Worm (Caenorhabditis elegans) whole organism, L3 larva: ENCODE data around the gene ttr-3.

Source experiments
- elt-2 ChIP-seq: sonication (generic microtip); optimal IDR thresholded peaks from 2 replicates; lab custom pipeline; 2016; ENCODE audit warnings: missing genetic modification reagents, mild to moderate bottlenecking, missing genetic modification characterization, missing compliant biosample characterization
- fkh-2 ChIP-seq: fragments of 150-350 bp; optimal IDR thresholded peaks from 2 replicates; lab custom pipeline; 2014; ENCODE audit warnings: missing biosample characterization, missing genetic modification reagents, missing genetic modification characterization
- fos-1 ChIP-seq: fragments of 150-350 bp; optimal IDR thresholded peaks from 2 replicates; lab custom pipeline; 2014; ENCODE audit warnings: missing biosample characterization, missing genetic modification characterization
- lin-15B ChIP-seq: fragments of 150-350 bp; optimal IDR thresholded peaks from 2 replicates; lab custom pipeline; 2014; ENCODE audit warnings: missing biosample characterization, missing genetic modification characterization
- lin-39 ChIP-seq: fragments of 150-350 bp; optimal IDR thresholded peaks from 2 replicates; lab custom pipeline; 2018; ENCODE audit warnings: missing biosample characterization, missing genetic modification reagents, missing genetic modification characterization
- mdl-1 ChIP-seq: fragments of 150-350 bp; optimal IDR thresholded peaks from 2 replicates; lab custom pipeline; 2014; ENCODE audit warnings: missing biosample characterization, missing genetic modification characterization
- nfya-1 ChIP-seq: sonication (generic microtip); optimal IDR thresholded peaks from 2 replicates; lab custom pipeline; 2017; ENCODE audit warnings: missing genetic modification characterization, mild to moderate bottlenecking, missing compliant biosample characterization, antibody characterized with exemption, moderate library complexity; ENCODE audit not compliant: insufficient read depth
- nhr-12 ChIP-seq: fragments of 150-350 bp; optimal IDR thresholded peaks from 2 replicates; lab custom pipeline; 2014; ENCODE audit warnings: missing biosample characterization, missing genetic modification characterization
- nhr-23 ChIP-seq: fragments of 150-350 bp; optimal IDR thresholded peaks from 2 replicates; lab custom pipeline; 2014; ENCODE audit warnings: missing biosample characterization, missing genetic modification reagents, missing genetic modification characterization
- nhr-237 ChIP-seq: fragments of 150-350 bp; optimal IDR thresholded peaks from 2 replicates; lab custom pipeline; 2014; ENCODE audit warnings: missing biosample characterization, missing genetic modification characterization
- ztf-11 ChIP-seq: fragments of 150-350 bp; optimal IDR thresholded peaks from 2 replicates; lab custom pipeline; 2014; ENCODE audit warnings: missing biosample characterization, missing genetic modification characterization

DNA sequence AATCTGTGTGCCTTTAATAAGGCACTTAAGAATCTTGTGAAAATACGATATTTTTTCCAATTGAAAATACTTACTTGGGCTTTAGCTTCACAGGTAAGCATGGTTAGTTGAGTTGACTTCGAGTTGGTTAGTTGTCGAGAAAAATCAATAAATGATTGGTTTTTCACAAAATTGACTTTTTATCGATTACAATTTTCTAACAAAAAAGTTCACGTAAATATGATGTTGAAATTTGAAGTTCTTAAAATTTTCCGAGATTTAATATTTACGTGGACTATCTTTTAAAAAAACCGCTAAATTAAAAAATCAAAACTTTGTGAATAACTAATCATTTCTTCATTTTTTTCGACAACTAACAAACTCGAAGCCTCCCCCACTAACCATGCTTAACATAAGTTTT is 5.8 kb downstream of the ttr-3 start, which contains the start of gene F40F12.3:
- TF ChIP-seq mdl-1 (tag; lab: Kevin White, UChicago): no peak
- no peak for TF ChIP-seq lin-39
- no peak for TF ChIP-seq elt-2
- TF ChIP-seq nfya-1 (tag; lab: Kevin White, UChicago): no peak
- no peak for TF ChIP-seq nhr-23 (tag; lab: Kevin White, UChicago)
- no peak for TF ChIP-seq nhr-237 (tag; lab: Kevin White, UChicago)
- TF ChIP-seq nhr-12: no peak
- TF ChIP-seq lin-15B: no peak
- no peak for TF ChIP-seq fos-1 (tag; lab: Kevin White, UChicago)
- no peak for TF ChIP-seq ztf-11 (tag; lab: Kevin White, UChicago)
- TF ChIP-seq fkh-2 (tag; lab: Kevin White, UChicago): no peak
